Worm (Caenorhabditis elegans) whole organism, mixed stage, embryonic: ENCODE measurements around the gene dct-8.

Source experiments
- ceh-83 ChIP-seq: fragments of 200-800 bp; sonication (Bioruptor generic); optimal IDR thresholded peaks from 2 replicates; lab custom pipeline; 2018; ENCODE audit warnings: mild to moderate bottlenecking, missing genetic modification characterization, missing compliant biosample characterization
- elt-3 ChIP-seq: fragments of 150-350 bp; optimal IDR thresholded peaks from 2 replicates; lab custom pipeline; 2014; ENCODE audit warnings: missing biosample characterization, missing genetic modification characterization
- lin-13 ChIP-seq: fragments of 150-350 bp; optimal IDR thresholded peaks from 2 replicates; lab custom pipeline; 2014; ENCODE audit warnings: missing biosample characterization, missing genetic modification characterization
- nhr-237 ChIP-seq: fragments of 150-350 bp; optimal IDR thresholded peaks from 2 replicates; lab custom pipeline; 2014; ENCODE audit warnings: missing biosample characterization, missing genetic modification characterization
- nhr-28 ChIP-seq: fragments of 150-350 bp; optimal IDR thresholded peaks from 2 replicates; lab custom pipeline; 2014; ENCODE audit warnings: missing biosample characterization, missing genetic modification characterization
- nhr-76 ChIP-seq: sonication (generic microtip); optimal IDR thresholded peaks from 2 replicates; lab custom pipeline; 2017; ENCODE audit warnings: missing biosample characterization, missing genetic modification characterization
- pha-4 ChIP-seq: fragments of 150-350 bp; optimal IDR thresholded peaks from 2 replicates; lab custom pipeline; 2018; ENCODE audit warnings: missing biosample characterization, missing genetic modification reagents, missing genetic modification characterization
- sem-2 ChIP-seq: fragments of 200-800 bp; sonication (Bioruptor generic); optimal IDR thresholded peaks from 2 replicates; lab custom pipeline; 2018; ENCODE audit warnings: mild to moderate bottlenecking, missing genetic modification characterization, missing compliant biosample characterization
- snpc-4 ChIP-seq: fragments of 150-350 bp; optimal IDR thresholded peaks from 2 replicates; lab custom pipeline; 2014; ENCODE audit warnings: missing biosample characterization, missing genetic modification characterization
- unc-39 ChIP-seq: fragments of 150-350 bp; optimal IDR thresholded peaks from 2 replicates; lab custom pipeline; 2014; ENCODE audit warnings: missing biosample characterization, missing genetic modification characterization

DNA sequence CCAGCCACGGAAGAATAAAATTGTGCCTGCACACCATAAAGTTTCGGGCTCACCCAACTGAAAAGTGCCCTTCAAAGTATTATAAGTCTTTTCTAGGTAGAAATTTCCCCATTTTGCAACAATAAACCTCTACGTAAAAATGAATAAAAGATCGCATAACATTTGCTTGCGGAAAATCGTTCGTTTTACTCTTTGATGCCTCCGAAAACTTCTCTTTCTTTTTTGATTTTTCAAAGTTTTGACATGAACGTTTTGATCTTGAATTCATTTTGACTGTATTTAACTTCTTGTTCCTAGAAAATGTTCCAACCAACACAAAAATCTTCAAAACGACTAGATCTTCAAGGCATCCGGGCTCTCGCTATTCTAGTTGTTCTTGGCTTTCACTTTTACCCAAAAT, 5.9 kb upstream of the dct-8 start, which contains the start of gene oac-21:
- TF ChIP-seq pha-4 (tag; lab: Kevin White, UChicago) (no peak), snpc-4 (tag; lab: Kevin White, UChicago) (no peak), nhr-76 (tag; lab: Kevin White, UChicago) (no peak), nhr-237 (tag; lab: Kevin White, UChicago) (no peak), ceh-83 (no peak), sem-2 (GFP tag; lab: Kevin White, UChicago) (no peak), unc-39 (no peak), elt-3 (tag; lab: Kevin White, UChicago) (no peak), lin-13 (tag; lab: Kevin White, UChicago) (no peak), nhr-28 (tag; lab: Kevin White, UChicago) (no peak)
